Fruit fly (Drosophila melanogaster) whole organism, embryonic: ENCODE results near the gene Chd1.

Experiments used
- Antp ChIP-seq: fragments of 200-800 bp; sonication (Bioruptor generic); optimal IDR thresholded peaks from 3 replicates; lab custom pipeline; 2016; ENCODE audit warnings: missing biosample characterization, missing genetic modification characterization
- Asciz ChIP-seq: fragments of 200-800 bp; sonication (Bioruptor generic); optimal IDR thresholded peaks from 2 replicates; lab custom pipeline; 2017; ENCODE audit warnings: missing biosample characterization, mild to moderate bottlenecking, missing genetic modification characterization, missing genetic modification reagents
- Atf3 ChIP-seq: fragments of 200-800 bp; sonication (Bioruptor generic); optimal IDR thresholded peaks from 3 replicates; lab custom pipeline; 2016; ENCODE audit warnings: missing biosample characterization, missing genetic modification characterization
- CG10979 ChIP-seq: fragments of 200-800 bp; sonication (Bioruptor generic); optimal IDR thresholded peaks from 2 replicates; lab custom pipeline; 2018; ENCODE audit warnings: missing biosample characterization, mild to moderate bottlenecking, missing genetic modification characterization, moderate library complexity
- CG11560 ChIP-seq: fragments of 200-800 bp; sonication (Bioruptor generic); IDR thresholded peaks from 3 replicates; pipeline ENCODE4 v1.3.6; 2022; ENCODE audit warnings: missing biosample characterization, missing genetic modification characterization
- CG12155 ChIP-seq: fragments of 200-800 bp; sonication (Bioruptor generic); optimal IDR thresholded peaks from 3 replicates; lab custom pipeline; 2016; ENCODE audit warnings: missing biosample characterization, missing genetic modification characterization
- CG12744 ChIP-seq: fragments of 200-800 bp; sonication (Bioruptor generic); optimal IDR thresholded peaks from 2 replicates; lab custom pipeline; 2016; ENCODE audit warnings: missing biosample characterization, missing genetic modification characterization
- CG13624 ChIP-seq: fragments of 200-800 bp; sonication (Bioruptor generic); optimal IDR thresholded peaks from 2 replicates; lab custom pipeline; 2016; ENCODE audit warnings: missing biosample characterization, missing genetic modification characterization
- CG13775 ChIP-seq: fragments of 200-800 bp; sonication (Bioruptor generic); optimal IDR thresholded peaks from 3 replicates; lab custom pipeline; 2017; ENCODE audit warnings: missing biosample characterization, mild to moderate bottlenecking, missing genetic modification characterization
- CG14667 ChIP-seq: fragments of 200-800 bp; sonication (Bioruptor generic); IDR thresholded peaks from 2 replicates; pipeline ENCODE4 v1.3.6; 2022; ENCODE audit warnings: missing biosample characterization, missing genetic modification characterization
- CG14710 ChIP-seq: fragments of 200-800 bp; sonication (Bioruptor generic); optimal IDR thresholded peaks from 3 replicates; lab custom pipeline; 2019; ENCODE audit warnings: missing biosample characterization, mild to moderate bottlenecking, missing genetic modification characterization, moderate library complexity
- CG16813 ChIP-seq: fragments of 200-800 bp; sonication (Bioruptor generic); IDR thresholded peaks from 3 replicates; pipeline ENCODE4 v1.3.6; 2022; ENCODE audit warnings: missing biosample characterization, missing genetic modification characterization; ENCODE audit not compliant: partially characterized antibody
- CG2120 ChIP-seq: fragments of 200-800 bp; sonication (Bioruptor generic); optimal IDR thresholded peaks from 3 replicates; lab custom pipeline; 2016; ENCODE audit warnings: missing biosample characterization, missing genetic modification characterization
- CG30403 ChIP-seq: fragments of 200-800 bp; sonication (Bioruptor generic); optimal IDR thresholded peaks from 3 replicates; lab custom pipeline; 2016; ENCODE audit warnings: missing biosample characterization, missing genetic modification characterization
- CG34224 ChIP-seq: fragments of 200-800 bp; sonication (Bioruptor generic); IDR thresholded peaks from 3 replicates; pipeline ENCODE4 v1.3.6; 2022; ENCODE audit warnings: missing biosample characterization, missing genetic modification characterization; ENCODE audit not compliant: partially characterized antibody
- CG34422 ChIP-seq: fragments of 200-800 bp; sonication (Bioruptor generic); IDR thresholded peaks from 3 replicates; pipeline ENCODE4 v1.3.6; 2022; ENCODE audit warnings: missing biosample characterization, missing genetic modification characterization
- CG3847 ChIP-seq: fragments of 200-800 bp; sonication (Bioruptor generic); IDR thresholded peaks from 2 replicates; pipeline ENCODE4 v1.3.6; 2022; ENCODE audit warnings: missing biosample characterization, missing genetic modification characterization
- CG4617 ChIP-seq: fragments of 200-800 bp; sonication (Bioruptor generic); optimal IDR thresholded peaks from 3 replicates; lab custom pipeline; 2016; ENCODE audit warnings: missing biosample characterization, missing genetic modification characterization, borderline replicate concordance
- CG7745 ChIP-seq: fragments of 200-800 bp; sonication (Bioruptor generic); optimal IDR thresholded peaks from 2 replicates; lab custom pipeline; 2018; ENCODE audit warnings: missing biosample characterization, mild to moderate bottlenecking, missing genetic modification characterization, moderate library complexity
- CG9437 ChIP-seq: fragments of 200-800 bp; sonication (Bioruptor generic); optimal IDR thresholded peaks from 2 replicates; lab custom pipeline; 2018; ENCODE audit warnings: missing biosample characterization, mild to moderate bottlenecking, missing genetic modification characterization
- CTCF ChIP-seq: fragments of 200-800 bp; sonication (Bioruptor generic); optimal IDR thresholded peaks from 2 replicates; lab custom pipeline; 2017; ENCODE audit warnings: missing biosample characterization, mild to moderate bottlenecking, missing genetic modification characterization, moderate library complexity
- Dad ChIP-seq: fragments of 200-800 bp; sonication (Bioruptor generic); optimal IDR thresholded peaks from 3 replicates; lab custom pipeline; 2016; ENCODE audit warnings: missing biosample characterization, missing genetic modification characterization
- E2f2 ChIP-seq: fragments of 200-800 bp; sonication (Bioruptor generic); IDR thresholded peaks from 2 replicates; pipeline ENCODE4 v1.3.6; 2022; ENCODE audit warnings: missing biosample characterization, missing genetic modification characterization
- Ets65A ChIP-seq: fragments of 200-800 bp; sonication (Bioruptor generic); peaks from one replicate; lab custom pipeline; 2016; ENCODE audit warnings: missing biosample characterization, missing genetic modification characterization
- Ets97D ChIP-seq: fragments of 200-800 bp; sonication (Bioruptor generic); optimal IDR thresholded peaks from 3 replicates; lab custom pipeline; 2016; ENCODE audit warnings: missing biosample characterization, missing genetic modification characterization
- HLH4C ChIP-seq: fragments of 200-800 bp; sonication (Bioruptor generic); IDR thresholded peaks from 3 replicates; pipeline ENCODE4 v1.3.6; 2022; ENCODE audit warnings: missing biosample characterization, missing genetic modification characterization; ENCODE audit not compliant: partially characterized antibody
- HLHmδ ChIP-seq: fragments of 200-800 bp; sonication (Bioruptor generic); optimal IDR thresholded peaks from 2 replicates; lab custom pipeline; 2018; ENCODE audit warnings: missing biosample characterization, mild to moderate bottlenecking, missing genetic modification characterization, moderate library complexity
- Hsf ChIP-seq: fragments of 200-800 bp; sonication (Bioruptor generic); optimal IDR thresholded peaks from 3 replicates; lab custom pipeline; 2016; ENCODE audit warnings: missing biosample characterization, missing genetic modification characterization
- Max ChIP-seq: fragments of 200-800 bp; sonication (Bioruptor generic); optimal IDR thresholded peaks from 2 replicates; lab custom pipeline; 2016; ENCODE audit warnings: missing biosample characterization, mild to moderate bottlenecking, missing genetic modification characterization
- Ravus ChIP-seq: fragments of 200-800 bp; sonication (Bioruptor generic); IDR thresholded peaks from 2 replicates; pipeline ENCODE4 v1.3.6; 2022; ENCODE audit warnings: missing biosample characterization, missing genetic modification characterization
- Scr ChIP-seq: fragments of 200-800 bp; sonication (Bioruptor generic); IDR thresholded peaks from 2 replicates; pipeline ENCODE4 v1.3.6; 2022; ENCODE audit warnings: missing biosample characterization, missing genetic modification characterization; ENCODE audit not compliant: partially characterized antibody
- Sin3A ChIP-seq: fragments of >200 bp; optimal IDR thresholded peaks from 2 replicates; lab custom pipeline; 2018
- Six4 ChIP-seq: fragments of 200-800 bp; sonication (Bioruptor generic); optimal IDR thresholded peaks from 2 replicates; lab custom pipeline; 2016; ENCODE audit warnings: missing biosample characterization, missing genetic modification characterization
- Sry-δ ChIP-seq: fragments of 200-800 bp; sonication (Bioruptor generic); optimal IDR thresholded peaks from 2 replicates; lab custom pipeline; 2016; ENCODE audit warnings: missing biosample characterization, missing genetic modification characterization
- chinmo ChIP-seq: fragments of 200-800 bp; sonication (Bioruptor generic); IDR thresholded peaks from 4 replicates; pipeline ENCODE4 v1.3.6; 2022; ENCODE audit warnings: missing biosample characterization, missing genetic modification characterization; ENCODE audit not compliant: partially characterized antibody
- crp ChIP-seq, 2 experiments: fragments of 200-800 bp; sonication (Bioruptor generic); optimal IDR thresholded peaks; 2 replicates in 1 of 2; 3 replicates in 1 of 2; lab custom pipeline; 2017; ENCODE audit warnings: missing biosample characterization in 2 of 2, missing genetic modification characterization in 2 of 2, mild to moderate bottlenecking in 1 of 2, moderate library complexity in 1 of 2
- da ChIP-seq: fragments of 200-800 bp; sonication (Bioruptor generic); optimal IDR thresholded peaks from 2 replicates; lab custom pipeline; 2016; ENCODE audit warnings: missing biosample characterization, missing genetic modification characterization
- dm ChIP-seq: fragments of 200-800 bp; sonication (Bioruptor generic); optimal IDR thresholded peaks from 3 replicates; lab custom pipeline; 2016; ENCODE audit warnings: missing biosample characterization, missing genetic modification characterization
- eve ChIP-seq, 2 experiments: fragments of >200 bp; optimal IDR thresholded peaks; 2 replicates each; lab custom pipeline; 2017; ENCODE audit warnings: missing biosample characterization in 2 of 2, missing genetic modification characterization in 2 of 2
- gro ChIP-seq: fragments of 200-800 bp; sonication (Bioruptor generic); optimal IDR thresholded peaks from 2 replicates; lab custom pipeline; 2016; ENCODE audit warnings: missing biosample characterization, missing genetic modification characterization
- hbn ChIP-seq: fragments of 200-800 bp; sonication (Bioruptor generic); IDR thresholded peaks from 2 replicates; pipeline ENCODE4 v1.3.6; 2022; ENCODE audit warnings: missing biosample characterization, missing genetic modification characterization; ENCODE audit not compliant: partially characterized antibody
- knrl ChIP-seq: fragments of 200-800 bp; sonication (Bioruptor generic); IDR thresholded peaks from 3 replicates; pipeline ENCODE4 v1.3.6; 2022; ENCODE audit warnings: missing biosample characterization, missing genetic modification characterization; ENCODE audit not compliant: partially characterized antibody
- nmo ChIP-seq: fragments of 200-800 bp; sonication (Bioruptor generic); optimal IDR thresholded peaks from 2 replicates; lab custom pipeline; 2018; ENCODE audit warnings: missing biosample characterization, mild to moderate bottlenecking, missing genetic modification characterization, moderate library complexity
- p53 ChIP-seq: fragments of 200-800 bp; sonication (Bioruptor generic); optimal IDR thresholded peaks from 2 replicates; lab custom pipeline; 2016; ENCODE audit warnings: missing biosample characterization, missing genetic modification characterization
- phol ChIP-seq: fragments of 200-800 bp; sonication (Bioruptor generic); optimal IDR thresholded peaks from 3 replicates; lab custom pipeline; 2018; ENCODE audit warnings: missing biosample characterization, mild to moderate bottlenecking, missing genetic modification characterization, moderate library complexity
- run ChIP-seq: fragments of 200-800 bp; sonication (Bioruptor generic); optimal IDR thresholded peaks from 3 replicates; lab custom pipeline; 2018; ENCODE audit warnings: missing biosample characterization, mild to moderate bottlenecking, missing genetic modification characterization
- stwl ChIP-seq: fragments of 200-800 bp; sonication (Bioruptor generic); optimal IDR thresholded peaks from 3 replicates; lab custom pipeline; 2018; ENCODE audit warnings: missing biosample characterization, mild to moderate bottlenecking, missing genetic modification characterization, moderate library complexity
- tin ChIP-seq: fragments of 200-800 bp; sonication (Bioruptor generic); optimal IDR thresholded peaks from 3 replicates; lab custom pipeline; 2016; ENCODE audit warnings: missing biosample characterization, missing genetic modification characterization
- trem ChIP-seq: fragments of 200-800 bp; optimal IDR thresholded peaks from 3 replicates; lab custom pipeline; 2019; ENCODE audit warnings: missing biosample characterization, mild to moderate bottlenecking, missing genetic modification characterization, moderate library complexity
- unc-4 ChIP-seq: fragments of 200-800 bp; sonication (Bioruptor generic); IDR thresholded peaks from 2 replicates; pipeline ENCODE4 v1.3.6; 2022; ENCODE audit warnings: missing biosample characterization, missing genetic modification characterization; ENCODE audit not compliant: partially characterized antibody
- yki ChIP-seq: fragments of >200 bp; optimal IDR thresholded peaks from 3 replicates; lab custom pipeline; 2018
- zen ChIP-seq: fragments of 200-800 bp; sonication (Bioruptor generic); optimal IDR thresholded peaks from 3 replicates; lab custom pipeline; 2018; ENCODE audit warnings: missing biosample characterization, mild to moderate bottlenecking, missing genetic modification characterization, moderate library complexity

Gene Chd1

DNA sequence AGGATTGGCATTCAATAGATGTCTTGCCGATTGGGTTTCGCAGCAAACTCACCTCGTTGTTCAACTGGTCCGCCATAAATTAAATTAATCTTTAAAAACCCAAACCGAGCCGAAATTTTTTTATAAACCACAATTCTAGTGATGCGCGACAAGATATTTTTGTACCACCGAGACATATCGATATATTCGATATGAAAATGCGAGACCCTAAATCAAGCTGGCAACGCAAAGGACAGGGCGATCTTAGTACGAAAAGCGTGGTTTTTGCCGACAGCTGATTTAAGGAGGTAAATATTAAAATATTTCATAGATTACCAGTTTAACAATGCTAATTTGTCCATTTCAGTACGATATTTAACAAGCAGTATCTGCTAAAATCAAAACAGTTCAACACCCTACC, 41.5 kb upstream of the Chd1 start, which contains the start of the genes Sf3b2 and CG17219 (continued):
- TF ChIP-seq stwl (tag; lab: Kevin White, UChicago) (peak; percentile 65), Ravus (GFP tag; lab: Robert Waterston, UW) (no peak), Scr (peak; percentile 76), CG12155 (GFP tag; lab: Kevin White, UChicago) (peak; percentile 18), CG12744 (GFP tag; lab: Kevin White, UChicago) (no peak), crp (GFP tag; optimal IDR thresholded peaks at IDR 0.05; lab: Kevin White, UChicago) (peak; percentile 26 to 85), CG10979 (no peak), knrl (GFP tag; lab: Robert Waterston, UW) (peak; percentile 70), Ets97D (GFP tag; lab: Kevin White, UChicago) (peak; percentile 9), da (no peak), gro (peak; percentile 24), CG9437 (GFP tag; lab: Kevin White, UChicago) (no peak), CG14667 (GFP tag; lab: Robert Waterston, UW) (no peak), dm (GFP tag; lab: Kevin White, UChicago) (peak; percentile 91), CG30403 (GFP tag; lab: Kevin White, UChicago) (no peak), hbn (GFP tag; lab: Robert Waterston, UW) (peak; percentile 58), CG34224 (peak; percentile 76), CG11560 (tag; lab: Robert Waterston, UW) (peak; percentile 96), CG7745 (tag; lab: Kevin White, UChicago) (no peak), HLH4C (GFP tag; lab: Robert Waterston, UW) (peak; percentile 58; the same call in 2 of the 3 replicates), eve (GFP tag; optimal IDR thresholded peaks at IDR 0.05; lab: Kevin White, UChicago) (no peak), unc-4 (peak; percentile 64), tin (GFP tag; lab: Kevin White, UChicago) (peak; percentile 3), CG14710 (peak; percentile 45), chinmo (no peak), CG13775 (GFP tag; lab: Kevin White, UChicago) (no peak), Ets65A (GFP tag; lab: Kevin White, UChicago) (peak; percentile 86), Dad (no peak), run (peak; percentile 74), zen (tag; lab: Kevin White, UChicago) (no peak), Atf3 (GFP tag; lab: Kevin White, UChicago) (no peak), yki (no peak), CG3847 (peak; percentile 54), HLHmδ (GFP tag; lab: Kevin White, UChicago) (no peak), CG16813 (peak; percentile 74), Max (GFP tag; lab: Kevin White, UChicago) (peak; percentile 62), CG2120 (GFP tag; lab: Kevin White, UChicago) (peak; percentile 49), nmo (GFP tag; lab: Kevin White, UChicago) (peak; percentile 40), E2f2 (GFP tag; lab: Robert Waterston, UW) (peak; percentile 68), Sry-δ (GFP tag; lab: Kevin White, UChicago) (peak; percentile 91), CTCF (no peak), CG4617 (GFP tag; lab: Kevin White, UChicago) (peak; percentile 87), Six4 (no peak), Asciz (GFP tag; lab: Kevin White, UChicago) (no peak), Antp (no peak), Sin3A (lab: Kevin White, UChicago) (peak; percentile 11), CG13624 (GFP tag; lab: Kevin White, UChicago) (peak; percentile 23), Hsf (GFP tag; lab: Kevin White, UChicago) (no peak), CG34422 (GFP tag; lab: Robert Waterston, UW) (peak; percentile 16; the same call in 1 of the 3 replicates), phol (tag; lab: Kevin White, UChicago) (peak; percentile 26), trem (tag; lab: Kevin White, UChicago) (peak; percentile 96), p53 (GFP tag; lab: Kevin White, UChicago) (no peak)
